Fruit fly (Drosophila melanogaster) whole organism, pupa: Measurements from ENCODE around the gene CG4896.

Source experiments
- CG10348 ChIP-seq: fragments of 200-800 bp; sonication (Bioruptor generic); IDR thresholded peaks from 2 replicates; pipeline ENCODE4 v1.3.6; 2022; ENCODE audit warnings: missing biosample characterization, missing genetic modification characterization
- CG12605 ChIP-seq: fragments of 200-800 bp; sonication (Bioruptor generic); IDR thresholded peaks from 2 replicates; pipeline ENCODE4 v1.3.6; 2022; ENCODE audit warnings: missing biosample characterization, missing genetic modification characterization
- CG13204 ChIP-seq: fragments of 200-800 bp; sonication (Bioruptor generic); optimal IDR thresholded peaks from 2 replicates; lab custom pipeline; 2018; ENCODE audit warnings: missing biosample characterization, mild to moderate bottlenecking, missing genetic modification characterization, moderate library complexity
- CG14655 ChIP-seq: fragments of 200-800 bp; sonication (Bioruptor generic); optimal IDR thresholded peaks from 3 replicates; lab custom pipeline; 2017; ENCODE audit warnings: mild to moderate bottlenecking, missing biosample characterization, missing genetic modification reagents, missing genetic modification characterization
- CG15710 ChIP-seq: fragments of 200-800 bp; sonication (Bioruptor generic); optimal IDR thresholded peaks from 2 replicates; lab custom pipeline; 2018; ENCODE audit warnings: missing biosample characterization, mild to moderate bottlenecking, missing genetic modification characterization, moderate library complexity
- CG17806 ChIP-seq: fragments of 200-800 bp; sonication (Bioruptor generic); optimal IDR thresholded peaks from 2 replicates; lab custom pipeline; 2018; ENCODE audit warnings: missing biosample characterization, mild to moderate bottlenecking, missing genetic modification characterization, moderate library complexity
- CG32121 ChIP-seq: fragments of 200-800 bp; sonication (Bioruptor generic); IDR thresholded peaks from 2 replicates; pipeline ENCODE4 v1.3.6; 2022; ENCODE audit warnings: missing biosample characterization, missing genetic modification characterization
- CG34367 ChIP-seq: fragments of 200-800 bp; sonication (Bioruptor generic); optimal IDR thresholded peaks from 2 replicates; lab custom pipeline; 2018; ENCODE audit warnings: missing biosample characterization, mild to moderate bottlenecking, missing genetic modification characterization
- CG4496 ChIP-seq: fragments of 200-800 bp; sonication (Bioruptor generic); IDR thresholded peaks from 3 replicates; pipeline ENCODE4 v1.3.6; 2022; ENCODE audit warnings: missing biosample characterization, missing genetic modification characterization
- CG8159 ChIP-seq: fragments of 200-800 bp; sonication (Bioruptor generic); optimal IDR thresholded peaks from 3 replicates; lab custom pipeline; 2018; ENCODE audit warnings: missing biosample characterization, mild to moderate bottlenecking, missing genetic modification characterization, moderate library complexity
- CG8301 ChIP-seq: fragments of 200-800 bp; sonication (Bioruptor generic); optimal IDR thresholded peaks from 2 replicates; lab custom pipeline; 2018; ENCODE audit warnings: missing biosample characterization, mild to moderate bottlenecking, missing genetic modification characterization
- CG9948 ChIP-seq: fragments of 200-800 bp; sonication (Bioruptor generic); optimal IDR thresholded peaks from 2 replicates; lab custom pipeline; 2018; ENCODE audit warnings: missing biosample characterization, mild to moderate bottlenecking, missing genetic modification characterization, moderate library complexity
- D1 ChIP-seq: fragments of 200-800 bp; sonication (Bioruptor generic); optimal IDR thresholded peaks from 2 replicates; lab custom pipeline; 2018; ENCODE audit warnings: missing biosample characterization, mild to moderate bottlenecking, missing genetic modification characterization, moderate library complexity
- EcR ChIP-seq: fragments of 200-800 bp; sonication (Bioruptor generic); optimal IDR thresholded peaks from 3 replicates; lab custom pipeline; 2019; ENCODE audit warnings: missing biosample characterization, missing genetic modification characterization, mild to moderate bottlenecking, moderate library complexity, missing genetic modification reagents
- Ets98B ChIP-seq: fragments of 200-800 bp; sonication (Bioruptor generic); IDR thresholded peaks from 2 replicates; pipeline ENCODE4 v1.3.6; 2022; ENCODE audit warnings: missing biosample characterization, missing genetic modification characterization
- Pif1A ChIP-seq: fragments of 200-800 bp; sonication (Bioruptor generic); optimal IDR thresholded peaks from 3 replicates; lab custom pipeline; 2016; ENCODE audit warnings: missing biosample characterization, missing genetic modification characterization
- Pif1B ChIP-seq: fragments of 200-800 bp; sonication (Bioruptor generic); optimal IDR thresholded peaks from 3 replicates; lab custom pipeline; 2016; ENCODE audit warnings: missing biosample characterization, missing genetic modification characterization
- Snoo ChIP-seq: fragments of 200-800 bp; sonication (Bioruptor generic); optimal IDR thresholded peaks from 3 replicates; lab custom pipeline; 2017; ENCODE audit warnings: missing biosample characterization, mild to moderate bottlenecking, missing genetic modification characterization, inconsistent platforms
- fd96Ca ChIP-seq: fragments of 200-800 bp; sonication (Bioruptor generic); IDR thresholded peaks from 3 replicates; pipeline ENCODE4 v1.3.6; 2022; ENCODE audit warnings: missing biosample characterization, missing genetic modification characterization
- gl ChIP-seq: fragments of 200-800 bp; sonication (Bioruptor generic); optimal IDR thresholded peaks from 2 replicates; lab custom pipeline; 2018; ENCODE audit warnings: missing biosample characterization, mild to moderate bottlenecking, missing genetic modification characterization
- rn ChIP-seq: fragments of 200-800 bp; sonication (Bioruptor generic); IDR thresholded peaks from 2 replicates; pipeline ENCODE4 v1.3.6; 2022; ENCODE audit warnings: missing biosample characterization, missing genetic modification characterization

Gene CG4896

dm6 chr2L:1203915-1204314, 26.4 kb downstream of the CG4896 start, which contains the start of gene CG14342:
Gene CG14342, plus strand, starts transcription at chr2L:1204215.
- TF ChIP-seq EcR (no peak), gl (tag; lab: Kevin White, UChicago) (no peak), CG15710 (tag; lab: Kevin White, UChicago) (no peak), D1 (no peak), CG8301 (tag; lab: Kevin White, UChicago) (no peak), CG9948 (tag; lab: Kevin White, UChicago) (no peak), CG10348 (GFP tag; lab: Robert Waterston, UW) (no peak), fd96Ca (GFP tag; lab: Robert Waterston, UW) (no peak), CG12605 (GFP tag; lab: Robert Waterston, UW) (no peak), Snoo (tag; lab: Kevin White, UChicago) (no peak)

- no peak for TF ChIP-seq EcR
- no peak for TF ChIP-seq CG34367 (tag; lab: Kevin White, UChicago)
- TF ChIP-seq Ets98B, result 0 out of 2 replicates have a peak, but pooled peaks have one; percentile 19
- TF ChIP-seq CG10348 (GFP tag; lab: Robert Waterston, UW), result 0 out of 2 replicates have a peak, but pooled peaks have one; percentile 22
- TF ChIP-seq CG4496 (GFP tag; lab: Robert Waterston, UW), result peak; percentile 35; the same call in 1 of the 3 replicates
- TF ChIP-seq gl (tag; lab: Kevin White, UChicago), result no peak
- no peak for TF ChIP-seq CG17806 (tag; lab: Kevin White, UChicago)
- 0 out of 3 replicates have a peak, but pooled peaks have one; percentile 29 for TF ChIP-seq fd96Ca (GFP tag; lab: Robert Waterston, UW)
Measured at dm6 chr2L:1207432-1207831, 29.9 kb downstream of the CG4896 start.

- TF ChIP-seq CG8301 (tag; lab: Kevin White, UChicago) (no peak), CG15710 (tag; lab: Kevin White, UChicago) (no peak), CG4496 (GFP tag; lab: Robert Waterston, UW) (no peak)
Measured at dm6 chr2L:1211528-1211927, 34.0 kb downstream of the CG4896 start.

dm6 chr2L:1213587-1213986, 36.1 kb downstream of the CG4896 start:
- TF ChIP-seq D1 (no peak), CG12605 (GFP tag; lab: Robert Waterston, UW) (no peak), rn (GFP tag; lab: Robert Waterston, UW) (no peak), CG15710 (tag; lab: Kevin White, UChicago) (no peak), CG13204 (GFP tag; lab: Kevin White, UChicago) (no peak), CG9948 (tag; lab: Kevin White, UChicago) (no peak), Pif1A (GFP tag; lab: Kevin White, UChicago) (no peak), CG10348 (GFP tag; lab: Robert Waterston, UW) (no peak), CG8159 (tag; lab: Kevin White, UChicago) (no peak), Pif1B (no peak), EcR (no peak), Snoo (tag; lab: Kevin White, UChicago) (no peak), CG17806 (tag; lab: Kevin White, UChicago) (no peak), CG32121 (GFP tag; lab: Robert Waterston, UW) (no peak), Ets98B (no peak)

dm6 chr2L:1214465-1214864, 37.0 kb downstream of the CG4896 start:
- TF ChIP-seq CG14655 (GFP tag; lab: Kevin White, UChicago), result no peak
- TF ChIP-seq CG8159 (tag; lab: Kevin White, UChicago), result peak; percentile 14
- TF ChIP-seq gl (tag; lab: Kevin White, UChicago), result no peak

- TF ChIP-seq Snoo (tag; lab: Kevin White, UChicago), result no peak
- no peak for TF ChIP-seq CG10348 (GFP tag; lab: Robert Waterston, UW)
- no peak for TF ChIP-seq EcR
- TF ChIP-seq Pif1B, result no peak
- TF ChIP-seq CG32121 (GFP tag; lab: Robert Waterston, UW), result no peak
- no peak for TF ChIP-seq rn (GFP tag; lab: Robert Waterston, UW)
- TF ChIP-seq fd96Ca (GFP tag; lab: Robert Waterston, UW), result no peak
- TF ChIP-seq CG17806 (tag; lab: Kevin White, UChicago), result no peak
- TF ChIP-seq D1, result no peak
Measured at dm6 chr2L:1217033-1217612, 39.6 kb downstream of the CG4896 start.

- TF ChIP-seq Pif1B (no peak), CG8301 (tag; lab: Kevin White, UChicago) (no peak), CG34367 (tag; lab: Kevin White, UChicago) (no peak), fd96Ca (GFP tag; lab: Robert Waterston, UW) (no peak), CG8159 (tag; lab: Kevin White, UChicago) (no peak), Snoo (tag; lab: Kevin White, UChicago) (no peak), Ets98B (no peak), CG17806 (tag; lab: Kevin White, UChicago) (no peak), D1 (no peak), CG9948 (tag; lab: Kevin White, UChicago) (no peak), rn (GFP tag; lab: Robert Waterston, UW) (no peak), CG13204 (GFP tag; lab: Kevin White, UChicago) (no peak), CG12605 (GFP tag; lab: Robert Waterston, UW) (no peak), CG14655 (GFP tag; lab: Kevin White, UChicago) (no peak)
Measured at dm6 chr2L:1217892-1218473, 40.5 kb downstream of the CG4896 start.
